Worm (Caenorhabditis elegans) whole organism, L2 larva: ENCODE results near the gene mrpl-35.

Experiments
- aly-2 ChIP-seq: fragments of 150-350 bp; optimal IDR thresholded peaks from 2 replicates; lab custom pipeline; 2014; ENCODE audit warnings: missing biosample characterization, missing genetic modification characterization
- ceh-16 ChIP-seq: fragments of 150-350 bp; optimal IDR thresholded peaks from 2 replicates; lab custom pipeline; 2014; ENCODE audit warnings: missing biosample characterization, missing genetic modification characterization
- elt-1 ChIP-seq: fragments of 150-350 bp; optimal IDR thresholded peaks from 2 replicates; lab custom pipeline; 2014; ENCODE audit warnings: missing biosample characterization, missing genetic modification characterization
- fos-1 ChIP-seq: fragments of 150-350 bp; optimal IDR thresholded peaks from 2 replicates; lab custom pipeline; 2014; ENCODE audit warnings: missing biosample characterization, missing genetic modification characterization
- gmeb-1 ChIP-seq: fragments of 150-350 bp; optimal IDR thresholded peaks from 2 replicates; lab custom pipeline; 2014; ENCODE audit warnings: missing biosample characterization, missing genetic modification characterization
- lin-13 ChIP-seq: fragments of 150-350 bp; optimal IDR thresholded peaks from 2 replicates; lab custom pipeline; 2014; ENCODE audit warnings: missing biosample characterization, missing genetic modification reagents, missing genetic modification characterization
- lsy-2 ChIP-seq, 2 experiments: fragments of 150-350 bp in 1 of 2; sonication (generic microtip) in 1 of 2; optimal IDR thresholded peaks; 2 replicates each; lab custom pipeline; 2014 to 2017; ENCODE audit warnings: missing biosample characterization in 2 of 2, missing genetic modification characterization in 2 of 2
- nhr-12 ChIP-seq: fragments of 150-350 bp; optimal IDR thresholded peaks from 2 replicates; lab custom pipeline; 2014; ENCODE audit warnings: missing biosample characterization, missing genetic modification characterization
- nhr-237 ChIP-seq: fragments of 150-350 bp; optimal IDR thresholded peaks from 2 replicates; lab custom pipeline; 2014; ENCODE audit warnings: missing biosample characterization, missing genetic modification characterization
- nhr-6 ChIP-seq: fragments of 150-350 bp; optimal IDR thresholded peaks from 2 replicates; lab custom pipeline; 2014; ENCODE audit warnings: missing biosample characterization, missing genetic modification characterization
- skn-1 ChIP-seq: sonication (generic microtip); optimal IDR thresholded peaks from 2 replicates; lab custom pipeline; 2017; ENCODE audit warnings: missing biosample characterization, missing genetic modification characterization
- snpc-4 ChIP-seq: fragments of 150-350 bp; optimal IDR thresholded peaks from 2 replicates; lab custom pipeline; 2014; ENCODE audit warnings: missing biosample characterization, missing genetic modification characterization
- unc-55 ChIP-seq: fragments of 150-350 bp; sonication (generic microtip); optimal IDR thresholded peaks from 3 replicates; lab custom pipeline; 2014; ENCODE audit warnings: missing biosample characterization, missing genetic modification reagents, missing genetic modification characterization
- unc-62 ChIP-seq: fragments of 150-350 bp; optimal IDR thresholded peaks from 2 replicates; lab custom pipeline; 2014; ENCODE audit warnings: missing biosample characterization, missing genetic modification reagents, missing genetic modification characterization

- TF ChIP-seq fos-1 (no peak), aly-2 (tag; lab: Kevin White, UChicago) (no peak), unc-55 (GFP tag; lab: Kevin White, UChicago) (no peak), lsy-2 (tag; optimal IDR thresholded peaks at IDR 0.05; lab: Kevin White, UChicago) (no peak), skn-1 (no peak), lin-13 (no peak), nhr-12 (tag; lab: Kevin White, UChicago) (no peak), snpc-4 (no peak), gmeb-1 (tag; lab: Kevin White, UChicago) (no peak), ceh-16 (tag; lab: Kevin White, UChicago) (no peak), nhr-6 (tag; lab: Kevin White, UChicago) (no peak), unc-62 (GFP tag; lab: Kevin White, UChicago) (no peak), nhr-237 (tag; lab: Kevin White, UChicago) (no peak), elt-1 (no peak)
Observed at ce11 chrIII:3461403-3461802, 48.6 kb upstream of the mrpl-35 start, which contains the start of gene pph-6.
